Fruit fly (Drosophila melanogaster): Measurements from ENCODE around the gene CG1927.

The CG1927 gene

DNA sequence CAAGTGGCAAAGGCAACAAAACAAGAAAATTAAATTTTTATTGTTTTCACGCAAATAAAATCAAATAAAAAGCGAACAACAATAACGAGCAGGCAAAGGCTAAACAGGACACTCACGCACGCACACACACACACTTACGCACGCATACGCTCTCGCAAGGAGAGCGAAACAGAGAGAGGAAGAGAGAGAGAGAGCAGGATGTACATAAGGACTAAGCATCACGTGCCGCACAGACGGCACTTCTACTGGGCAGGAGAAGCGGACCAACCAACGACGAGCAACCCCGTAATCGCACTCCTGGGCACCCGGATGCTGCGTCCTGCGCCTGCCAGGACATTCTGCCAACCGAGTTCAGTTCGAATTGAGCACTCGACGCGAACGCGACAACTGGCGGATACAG is 48.9 kb downstream of the CG1927 start, which contains the start of gene Dbx:
Gene Dbx, plus strand, starts transcription at position 365 of the 400 bp plus-strand sequence.
- no peak for TF ChIP-seq usp (GFP tag; optimal IDR thresholded peaks at IDR 0.05)
- TF ChIP-seq CG32264 (GFP tag; optimal IDR thresholded peaks at IDR 0.05), result no peak
- no peak for TF ChIP-seq CG9705 (GFP tag; optimal IDR thresholded peaks at IDR 0.05)
- no peak for TF ChIP-seq sage (GFP tag; optimal IDR thresholded peaks at IDR 0.05)
- TF ChIP-seq ey (GFP tag; optimal IDR thresholded peaks at IDR 0.05), result no peak
- no peak for TF ChIP-seq N (GFP tag; optimal IDR thresholded peaks at IDR 0.05)
- no peak for TF ChIP-seq Myc (optimal IDR thresholded peaks at IDR 0.05)
- TF ChIP-seq dsf (GFP tag; optimal IDR thresholded peaks at IDR 0.05; ENCODE audit: borderline replicate concordance), result no peak
- TF ChIP-seq woc (GFP tag; optimal IDR thresholded peaks at IDR 0.05), result no peak
- TF ChIP-seq CrebA (GFP tag; optimal IDR thresholded peaks at IDR 0.05; ENCODE audit: borderline replicate concordance), result no peak
- TF ChIP-seq jim (GFP tag; optimal IDR thresholded peaks at IDR 0.05), result no peak
- TF ChIP-seq pan (optimal IDR thresholded peaks at IDR 0.05), result no peak
- TF ChIP-seq OdsH (GFP tag; optimal IDR thresholded peaks at IDR 0.05), result no peak
- no peak for TF ChIP-seq HLH106 (tag; optimal IDR thresholded peaks at IDR 0.05)
- no peak for TF ChIP-seq rgr (GFP tag; optimal IDR thresholded peaks at IDR 0.05)
- no peak for TF ChIP-seq dl (GFP tag; optimal IDR thresholded peaks at IDR 0.05; ENCODE audit: insufficient read depth in 1 of 2, partially characterized antibody in 2 of 2)
- TF ChIP-seq psq (GFP tag; optimal IDR thresholded peaks at IDR 0.05), result no peak
- no peak for TF ChIP-seq lola (GFP tag; optimal IDR thresholded peaks at IDR 0.05)
- no peak for TF ChIP-seq Vsx2 (GFP tag; optimal IDR thresholded peaks at IDR 0.05; ENCODE audit: partially characterized antibody)
- no peak for TF ChIP-seq sv (GFP tag; optimal IDR thresholded peaks at IDR 0.05)

DNA sequence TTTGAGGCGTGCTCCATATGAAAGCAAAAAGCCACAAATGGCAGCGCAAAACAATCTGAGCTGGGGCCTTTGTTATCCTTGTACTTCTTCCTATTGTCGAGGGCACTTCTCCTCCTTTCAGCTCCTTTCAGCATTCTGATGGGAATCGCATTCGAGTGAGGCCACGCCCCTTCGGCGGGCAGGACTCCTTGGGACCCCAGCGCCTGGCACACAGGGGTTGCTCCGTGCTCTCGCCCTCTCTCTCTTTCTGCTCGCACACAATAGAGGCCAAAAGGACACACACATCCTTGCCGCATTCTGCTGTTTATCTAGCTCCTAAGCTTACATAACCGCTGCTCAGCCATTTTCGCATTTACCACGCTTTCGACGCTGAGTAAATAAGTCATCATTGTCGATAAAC is 49.8 kb downstream of the CG1927 start:
- TF ChIP-seq ey (GFP tag; optimal IDR thresholded peaks at IDR 0.05) (no peak), Abd-B (GFP tag; optimal IDR thresholded peaks at IDR 0.05) (no peak), Jra (GFP tag; optimal IDR thresholded peaks at IDR 0.05) (no peak), br (GFP tag; optimal IDR thresholded peaks at IDR 0.05) (no peak), tai (GFP tag; optimal IDR thresholded peaks at IDR 0.05) (no peak), h (GFP tag; optimal IDR thresholded peaks at IDR 0.05) (no peak), Dfd (GFP tag; optimal IDR thresholded peaks at IDR 0.05) (no peak)

Measured in whole organism, wandering third instar larva.